Worm (Caenorhabditis elegans): Measurements from ENCODE around the gene nipa-1.

- TF ChIP-seq unc-62 (GFP tag; optimal IDR thresholded peaks at IDR 0.05) (no peak), nhr-179 (tag; optimal IDR thresholded peaks at IDR 0.05) (no peak), ama-1 (optimal IDR thresholded peaks at IDR 0.05) (no peak), ama-1 (GFP tag; optimal IDR thresholded peaks at IDR 0.05) (no peak), snpc-4 (GFP tag; optimal IDR thresholded peaks at IDR 0.05) (no peak), snpc-4 (tag; optimal IDR thresholded peaks at IDR 0.05) (no peak), unc-130 (GFP tag; optimal IDR thresholded peaks at IDR 0.05) (no peak), Y79H2A.3 (GFP tag; conservative IDR thresholded peaks at IDR 0.05) (no peak), nhr-27 (tag; optimal IDR thresholded peaks at IDR 0.05) (no peak), ztf-18 (tag; optimal IDR thresholded peaks at IDR 0.05) (no peak)
These were observed 32.2 kb downstream of the nipa-1 start for ce11 chrIII:3094694-3095093.
